Worm (Caenorhabditis elegans) whole organism, dauer: ENCODE results near the gene pph-5.

Experiments used
- unc-62 ChIP-seq: sonication (generic microtip); optimal IDR thresholded peaks from 2 replicates; lab custom pipeline; 2017; ENCODE audit warnings: missing biosample characterization, missing genetic modification reagents, missing genetic modification characterization

The pph-5 gene

DNA sequence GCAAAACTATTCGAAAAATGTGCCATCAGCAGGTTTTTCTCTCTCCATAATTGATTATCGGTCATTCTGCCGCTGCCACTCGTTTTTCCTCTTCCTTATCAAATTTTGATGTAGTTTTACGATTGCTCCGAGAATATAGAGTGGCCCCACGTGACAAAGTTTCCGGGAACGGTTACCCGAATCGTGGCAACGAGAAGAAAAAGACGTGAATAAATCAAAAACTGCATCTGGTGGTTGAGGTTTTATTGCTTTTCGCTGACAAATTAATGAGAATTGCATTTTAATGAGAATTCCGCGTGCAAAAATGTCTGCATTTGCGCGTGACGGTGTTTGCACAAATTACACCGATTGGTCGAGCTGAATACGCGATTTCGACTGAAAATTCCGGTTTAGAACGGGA, 15.1 kb downstream of the pph-5 start:
- TF ChIP-seq unc-62 (GFP tag; lab: Kevin White, UChicago), result no peak

DNA sequence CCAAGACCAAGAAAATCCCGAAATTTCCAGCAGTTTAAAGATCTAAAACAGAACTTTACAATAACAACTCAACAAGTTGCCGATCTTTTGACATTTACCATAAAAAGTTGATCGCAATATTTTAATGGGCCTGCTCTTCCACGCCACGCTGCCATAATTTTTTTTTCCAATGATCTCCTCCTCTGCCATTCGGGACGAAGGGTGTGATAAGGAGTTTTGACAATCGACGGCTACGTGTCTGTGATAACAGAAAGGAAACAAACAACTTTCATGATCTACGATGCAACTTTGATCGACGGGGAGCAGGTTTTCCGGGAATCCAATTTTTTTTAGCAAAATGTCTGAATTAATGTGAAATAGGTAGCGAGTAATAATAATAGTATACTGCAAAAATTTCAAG, 16.6 kb downstream of the pph-5 start:
- TF ChIP-seq unc-62 (GFP tag; lab: Kevin White, UChicago), result no peak

DNA sequence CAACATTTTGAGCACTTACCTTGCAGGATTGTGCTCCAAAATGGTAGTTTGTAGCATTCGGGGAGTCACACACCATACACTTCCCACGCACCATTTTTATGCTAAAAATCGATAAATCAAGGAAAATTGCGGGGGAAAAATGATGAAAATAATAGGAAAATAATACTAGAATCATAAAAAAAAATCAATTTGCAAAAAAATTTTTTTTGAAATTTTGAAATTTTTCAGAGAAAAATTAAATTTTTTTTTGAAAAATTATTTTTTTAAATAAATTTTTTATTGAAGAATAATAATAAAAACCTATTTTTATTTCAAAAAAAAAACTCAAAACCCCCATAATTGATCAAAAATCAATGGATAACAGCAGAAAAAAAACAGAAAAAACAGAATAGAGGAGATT, 21.4 kb downstream of the pph-5 start, which contains the start of gene nhr-79:
nhr-79 (minus strand) TSS at position 101 of the 400 bp plus-strand sequence.
- no peak for TF ChIP-seq unc-62 (GFP tag; lab: Kevin White, UChicago)

DNA sequence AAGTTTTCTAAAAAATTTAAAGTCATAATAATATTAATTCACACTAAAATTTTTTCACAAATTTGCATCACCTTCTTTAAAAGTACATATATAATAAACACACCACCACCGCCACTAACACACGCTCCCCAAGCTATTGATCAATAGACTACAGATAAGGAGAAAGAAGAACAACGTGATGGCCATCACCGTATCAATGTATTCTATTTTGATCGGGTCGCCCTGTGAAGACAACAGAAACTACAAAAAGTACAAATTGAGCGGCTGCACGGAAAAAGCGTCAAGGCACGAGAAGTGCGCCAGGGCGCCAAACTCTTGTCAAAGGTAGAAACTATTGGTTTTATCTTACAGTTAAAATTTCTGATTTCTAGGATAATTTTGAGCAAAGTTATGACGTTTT, 22.0 kb downstream of the pph-5 start:
- no peak for TF ChIP-seq unc-62 (GFP tag; lab: Kevin White, UChicago)

DNA sequence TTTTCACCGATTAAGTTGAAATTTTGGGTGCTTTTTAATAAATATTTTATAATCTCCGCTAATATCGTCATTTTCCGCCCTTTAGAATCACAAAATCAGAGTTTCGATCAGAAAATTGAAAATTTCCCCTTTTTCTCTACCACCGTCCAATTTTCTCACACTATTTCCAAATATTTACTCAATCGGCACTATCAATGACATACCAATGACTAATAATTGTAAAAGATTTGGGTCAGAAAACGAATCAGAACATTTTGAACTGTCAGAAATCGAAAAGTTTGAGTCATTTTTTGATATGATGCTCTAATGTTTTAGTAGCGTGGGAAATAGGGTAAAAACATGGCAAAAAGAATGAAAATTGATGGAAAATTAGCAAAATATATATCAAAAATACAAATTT, 26.8 kb downstream of the pph-5 start, which contains the start of gene srr-2:
srr-2 (minus strand) TSS at position 73 of the 400 bp plus-strand sequence.
- TF ChIP-seq unc-62 (GFP tag; lab: Kevin White, UChicago), result no peak

DNA sequence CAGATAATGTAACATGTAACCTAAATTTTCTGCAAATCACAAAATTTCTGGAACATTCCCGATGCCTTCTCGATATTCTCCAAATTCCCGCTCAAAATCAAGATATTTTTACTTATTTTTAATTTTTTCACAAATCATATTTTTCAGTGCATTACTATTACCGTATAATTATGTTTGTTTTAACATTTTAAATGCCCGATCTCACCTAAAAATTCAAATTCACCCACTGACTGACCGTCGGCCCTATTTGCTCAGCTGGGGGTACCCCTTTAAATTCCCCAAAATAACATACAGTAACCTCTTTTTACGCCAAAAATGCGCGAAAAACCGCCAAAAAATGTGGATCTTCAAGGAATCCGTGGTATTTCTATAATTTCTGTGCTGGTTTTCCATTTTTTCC, 27.3 kb downstream of the pph-5 start, which contains the start of gene oac-49:
oac-49 (plus strand) TSS at position 301 of the 400 bp plus-strand sequence.
- no peak for TF ChIP-seq unc-62 (GFP tag; lab: Kevin White, UChicago)

DNA sequence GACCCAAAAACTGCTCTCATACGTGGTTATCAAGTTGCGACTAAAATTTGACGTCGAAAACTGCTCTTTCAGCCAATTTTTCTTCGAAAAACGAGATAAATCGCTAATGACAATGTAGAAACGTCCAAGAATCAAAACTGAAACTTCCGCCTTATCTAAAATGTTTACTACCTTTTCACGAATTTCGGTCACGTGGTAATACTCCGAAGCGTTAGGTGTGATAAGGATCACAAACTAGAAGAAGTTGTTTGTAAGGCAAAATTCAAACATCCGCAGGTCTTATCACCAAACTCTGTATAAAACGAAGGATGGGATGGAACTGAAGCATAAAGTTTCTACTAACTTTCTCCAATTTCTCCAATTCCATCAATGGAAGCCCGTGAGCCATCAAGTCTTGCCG, 40.1 kb downstream of the pph-5 start, which contains the start of gene sqst-3:
sqst-3 (plus strand) TSS at position 370 of the 400 bp plus-strand sequence.
- no peak for TF ChIP-seq unc-62 (GFP tag; lab: Kevin White, UChicago)

DNA sequence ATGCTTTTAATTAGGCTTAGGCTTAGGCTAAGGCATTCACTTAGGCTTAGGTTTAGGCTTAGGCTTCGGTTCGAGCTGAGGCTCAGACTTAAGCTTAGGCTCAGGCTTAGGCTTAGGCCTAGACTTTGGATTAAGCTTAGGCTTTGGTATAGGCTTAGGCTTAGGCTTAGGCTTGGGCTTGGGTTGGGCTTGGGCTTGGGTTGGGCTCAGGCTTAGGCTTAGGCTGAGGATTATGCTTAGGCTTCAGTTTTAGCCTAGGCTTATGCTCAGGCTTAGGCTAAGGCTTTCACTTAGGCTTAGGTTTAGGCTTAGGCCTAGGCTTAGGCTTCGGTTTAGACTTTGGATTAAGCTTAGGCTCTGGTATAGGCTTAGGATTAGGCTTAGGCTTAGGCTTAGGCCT, 40.8 kb downstream of the pph-5 start:
- TF ChIP-seq unc-62 (GFP tag; lab: Kevin White, UChicago), result no peak

DNA sequence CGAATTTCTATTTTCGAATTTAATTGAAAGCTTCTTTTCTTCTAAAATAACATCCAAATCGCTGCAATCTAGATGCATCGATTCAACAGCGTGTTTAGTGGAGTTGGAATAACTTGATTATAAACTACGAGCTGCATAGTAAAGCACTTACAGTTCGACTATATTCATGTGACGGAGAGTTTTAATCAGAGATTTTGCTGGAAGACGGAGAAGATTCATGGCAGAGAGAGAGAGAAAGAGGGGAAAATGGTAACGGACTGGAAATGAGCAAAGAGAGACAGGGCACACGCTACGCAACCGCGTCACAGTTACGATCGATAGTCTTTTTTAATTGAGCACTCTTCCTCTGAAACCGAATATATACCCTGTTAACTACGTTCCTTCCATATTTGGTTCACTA, 43.1 kb downstream of the pph-5 start, which contains the start of gene fbxb-116:
fbxb-116 (plus strand) TSS at position 301 of the 400 bp plus-strand sequence.
- no peak for TF ChIP-seq unc-62 (GFP tag; lab: Kevin White, UChicago)

DNA sequence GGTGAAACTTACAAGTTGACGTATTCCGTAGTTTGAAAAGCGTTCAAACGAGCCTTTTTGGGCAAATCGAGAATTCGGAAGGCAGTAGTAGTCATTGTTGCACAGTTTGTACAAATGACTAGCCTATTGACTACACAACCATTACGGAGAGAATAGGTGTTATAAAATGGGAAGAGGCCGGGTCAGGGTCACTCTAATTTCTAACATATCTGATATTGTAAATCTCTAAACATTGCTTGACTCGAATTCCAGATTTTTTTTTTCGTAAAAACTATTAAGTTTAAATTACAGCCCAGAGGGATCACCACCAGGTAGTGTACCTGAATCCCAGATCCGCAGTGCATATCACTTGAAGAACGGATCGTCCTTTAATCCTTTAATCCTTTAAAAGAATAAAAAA, 46.9 kb downstream of the pph-5 start, which contains the start of gene fbxb-2:
fbxb-2 (minus strand) TSS at position 101 of the 400 bp plus-strand sequence.
- TF ChIP-seq unc-62 (GFP tag; lab: Kevin White, UChicago), result no peak

DNA sequence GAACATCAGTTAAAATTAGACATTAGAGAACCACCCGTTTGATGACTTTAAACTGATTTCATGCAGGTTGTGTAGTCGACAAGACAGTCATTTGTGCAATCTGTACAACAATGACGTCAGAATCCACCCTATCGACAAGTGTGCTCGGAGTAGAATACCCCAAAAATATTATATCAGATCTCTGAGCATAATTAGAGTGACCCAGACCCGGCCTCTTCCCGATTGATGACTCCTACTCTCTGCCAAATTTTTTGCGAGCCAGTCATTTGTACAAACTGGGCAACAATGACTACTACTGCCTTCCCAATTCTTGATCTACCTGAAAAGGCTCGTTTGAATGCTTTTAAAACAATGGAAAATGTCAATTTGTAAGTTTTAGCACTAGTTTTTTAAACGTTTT, 49.8 kb downstream of the pph-5 start, which contains the start of the genes fbxb-115 and fbxb-1:
fbxb-115 (minus strand) TSS at position 101 of the 400 bp plus-strand sequence.
fbxb-1 (plus strand) TSS at position 226 of the 400 bp plus-strand sequence.
- no peak for TF ChIP-seq unc-62 (GFP tag; lab: Kevin White, UChicago)
